Worm (Caenorhabditis elegans): Measurements from ENCODE around the gene din-1.

Gene din-1

ce11 chrII:11658854-11659253, 25.4 kb upstream of the din-1 start:
- TF ChIP-seq nhr-77 (tag; optimal IDR thresholded peaks at IDR 0.05) (no peak), fos-1 (tag; optimal IDR thresholded peaks at IDR 0.05) (no peak), aly-2 (tag; optimal IDR thresholded peaks at IDR 0.05) (no peak), nhr-237 (tag; optimal IDR thresholded peaks at IDR 0.05) (no peak), crh-2 (tag; optimal IDR thresholded peaks at IDR 0.05) (no peak), unc-62 (GFP tag; optimal IDR thresholded peaks at IDR 0.05) (no peak), lin-13 (GFP tag; optimal IDR thresholded peaks at IDR 0.05) (no peak), sma-3 (GFP tag; optimal IDR thresholded peaks at IDR 0.05) (no peak), ceh-16 (tag; optimal IDR thresholded peaks at IDR 0.05) (no peak), sma-9 (GFP tag; optimal IDR thresholded peaks at IDR 0.05) (no peak), sma-9 (tag; optimal IDR thresholded peaks at IDR 0.05) (no peak), ama-1 (optimal IDR thresholded peaks at IDR 0.05) (no peak), skn-1 (tag; optimal IDR thresholded peaks at IDR 0.05) (no peak), nhr-10 (tag; optimal IDR thresholded peaks at IDR 0.05) (no peak), C34F6.9 (tag; optimal IDR thresholded peaks at IDR 0.05) (no peak), zag-1 (tag; optimal IDR thresholded peaks at IDR 0.05) (no peak), ceh-82 (tag; optimal IDR thresholded peaks at IDR 0.05) (no peak), nhr-11 (tag; optimal IDR thresholded peaks at IDR 0.05) (no peak), elt-3 (tag; optimal IDR thresholded peaks at IDR 0.05) (no peak), ZK546.5 (tag; optimal IDR thresholded peaks at IDR 0.05) (no peak)

ce11 chrII:11657079-11657478, 23.7 kb upstream of the din-1 start, which contains the start of gene nep-1:
TSS of gene nep-1 (minus strand) at chrII:11657179.
- peak; percentile 24 for TF ChIP-seq sma-9 (GFP tag; optimal IDR thresholded peaks at IDR 0.05)
- TF ChIP-seq sma-9 (tag; optimal IDR thresholded peaks at IDR 0.05), result no peak
- no peak for TF ChIP-seq unc-55 (GFP tag; optimal IDR thresholded peaks at IDR 0.05)

- TF ChIP-seq unc-55 (GFP tag; optimal IDR thresholded peaks at IDR 0.05) (peak; percentile 92), ztf-4 (tag; optimal IDR thresholded peaks at IDR 0.05) (no peak), peb-1 (tag; optimal IDR thresholded peaks at IDR 0.05) (no peak), lin-13 (GFP tag; optimal IDR thresholded peaks at IDR 0.05) (peak; percentile 45), mbf-1 (tag; optimal IDR thresholded peaks at IDR 0.05) (no peak), sma-9 (GFP tag; optimal IDR thresholded peaks at IDR 0.05) (peak; percentile 45), sma-9 (tag; optimal IDR thresholded peaks at IDR 0.05) (no peak), nhr-77 (tag; optimal IDR thresholded peaks at IDR 0.05) (no peak), ceh-82 (tag; optimal IDR thresholded peaks at IDR 0.05) (no peak), elt-1 (tag; optimal IDR thresholded peaks at IDR 0.05) (no peak), ztf-1 (GFP tag; conservative IDR thresholded peaks at IDR 0.05) (no peak), mab-5 (tag; optimal IDR thresholded peaks at IDR 0.05) (peak; percentile 60), nhr-237 (tag; optimal IDR thresholded peaks at IDR 0.05) (no peak), alr-1 (tag; optimal IDR thresholded peaks at IDR 0.05) (no peak), lin-39 (tag; optimal IDR thresholded peaks at IDR 0.05) (no peak), mdl-1 (tag; optimal IDR thresholded peaks at IDR 0.05) (no peak), skn-1 (tag; optimal IDR thresholded peaks at IDR 0.05) (peak; percentile 99), ztf-11 (tag; optimal IDR thresholded peaks at IDR 0.05) (no peak), C34F6.9 (tag; optimal IDR thresholded peaks at IDR 0.05) (peak; percentile 86), nhr-21 (tag; optimal IDR thresholded peaks at IDR 0.05) (no peak), elt-3 (tag; optimal IDR thresholded peaks at IDR 0.05) (no peak), fos-1 (tag; optimal IDR thresholded peaks at IDR 0.05) (peak; percentile 50), egl-27 (tag; optimal IDR thresholded peaks at IDR 0.05) (no peak), snpc-4 (tag; optimal IDR thresholded peaks at IDR 0.05) (no peak), lin-11 (tag; optimal IDR thresholded peaks at IDR 0.05) (peak; percentile 41), ZK546.5 (tag; optimal IDR thresholded peaks at IDR 0.05) (no peak), lsy-2 (tag; optimal IDR thresholded peaks at IDR 0.05) (peak in 1 of 2 experiments; percentile 86), crh-2 (tag; optimal IDR thresholded peaks at IDR 0.05) (peak; percentile 67), R02D3.7 (tag; optimal IDR thresholded peaks at IDR 0.05) (peak; percentile 47), zag-1 (tag; optimal IDR thresholded peaks at IDR 0.05) (no peak), ama-1 (optimal IDR thresholded peaks at IDR 0.05) (no peak), blmp-1 (tag; optimal IDR thresholded peaks at IDR 0.05; ENCODE audit: insufficient read depth) (peak; percentile 5), Y55F3AM.14 (GFP tag; optimal IDR thresholded peaks at IDR 0.05) (no peak), aly-2 (tag; optimal IDR thresholded peaks at IDR 0.05) (no peak), nhr-6 (tag; optimal IDR thresholded peaks at IDR 0.05) (no peak), sem-4 (tag; optimal IDR thresholded peaks at IDR 0.05) (no peak), ceh-16 (tag; optimal IDR thresholded peaks at IDR 0.05) (no peak), nhr-11 (tag; optimal IDR thresholded peaks at IDR 0.05) (no peak), dmd-4 (tag; optimal IDR thresholded peaks at IDR 0.05) (no peak), sma-3 (GFP tag; optimal IDR thresholded peaks at IDR 0.05) (peak; percentile 39), nhr-10 (tag; optimal IDR thresholded peaks at IDR 0.05) (no peak), nhr-25 (tag; optimal IDR thresholded peaks at IDR 0.05) (no peak), nhr-23 (tag; optimal IDR thresholded peaks at IDR 0.05) (no peak), nhr-129 (tag; optimal IDR thresholded peaks at IDR 0.05) (peak; percentile 76), unc-62 (GFP tag; optimal IDR thresholded peaks at IDR 0.05) (no peak), gmeb-1 (tag; optimal IDR thresholded peaks at IDR 0.05) (peak; percentile 68), unc-39 (tag; optimal IDR thresholded peaks at IDR 0.05) (no peak), F13H6.1 (tag; optimal IDR thresholded peaks at IDR 0.05) (no peak)
These were observed 19.3 kb upstream of the din-1 start, which contains the start of the genes rad-23 and rpn-12 for ce11 chrII:11652679-11653174. TSS of gene rad-23 (minus strand) at chrII:11652729. TSS of gene rpn-12 (plus strand) at chrII:11653124.
